Worm (Caenorhabditis elegans): ENCODE measurements around the gene C25D7.16.

The C25D7.16 gene

ce11 chrV:15071015-15071810 lies 15.2 kb downstream of the C25D7.16 start, which contains the start of gene unc-76 (continued):
- TF ChIP-seq rbr-2 (tag; optimal IDR thresholded peaks at IDR 0.05) (peak; percentile 92), lin-15B (tag; optimal IDR thresholded peaks at IDR 0.05) (no peak), spr-1 (tag; optimal IDR thresholded peaks at IDR 0.05) (no peak), mes-2 (tag; optimal IDR thresholded peaks at IDR 0.05; ENCODE audit: poor library complexity, severe bottlenecking) (peak; percentile 48), ceh-20 (GFP tag; IDR thresholded peaks at IDR 0.05) (peak; percentile 55), nhr-11 (tag; optimal IDR thresholded peaks at IDR 0.05) (peak; percentile 72), madf-5 (GFP tag; IDR thresholded peaks at IDR 0.05) (no peak), arid-1 (GFP tag; conservative IDR thresholded peaks at IDR 0.05) (0 out of 2 replicates have a peak, but pooled peaks have one; percentile 32), hlh-30 (tag; optimal IDR thresholded peaks at IDR 0.05; ENCODE audit: insufficient read depth) (peak; percentile 48)

ce11 chrV:15072738-15073137 lies 16.8 kb downstream of the C25D7.16 start:
- TF ChIP-seq aha-1 (tag), result peak; percentile 71
- no peak for TF ChIP-seq zip-2 (tag; optimal IDR thresholded peaks at IDR 0.05)

- TF ChIP-seq lin-29 (GFP tag; IDR thresholded peaks at IDR 0.05) (no peak), spr-1 (tag; optimal IDR thresholded peaks at IDR 0.05) (no peak), rbr-2 (tag; optimal IDR thresholded peaks at IDR 0.05) (peak; percentile 43), D1046.2 (GFP tag; IDR thresholded peaks at IDR 0.05) (no peak), fkh-10 (GFP tag; optimal IDR thresholded peaks at IDR 0.05) (peak; percentile 82), snpc-4 (tag; optimal IDR thresholded peaks at IDR 0.05) (no peak), aha-1 (tag) (peak; percentile 80), lsy-2 (tag; optimal IDR thresholded peaks at IDR 0.05) (peak in 1 of 2 experiments; percentile 32), unc-62 (GFP tag; optimal IDR thresholded peaks at IDR 0.05 in 1 of 2) (peak in 1 of 2 experiments; percentile 25), unc-62 (tag; optimal IDR thresholded peaks at IDR 0.05) (no peak), hmg-1.1 (GFP tag; IDR thresholded peaks at IDR 0.05) (peak; percentile 65), snpc-1.2 (GFP tag; IDR thresholded peaks at IDR 0.05) (no peak), lin-13 (GFP tag; optimal IDR thresholded peaks at IDR 0.05) (no peak), nhr-48 (tag; optimal IDR thresholded peaks at IDR 0.05) (no peak), F44E2.7 (GFP tag; IDR thresholded peaks at IDR 0.05) (no peak), pha-4 (GFP tag; IDR thresholded peaks at IDR 0.05) (no peak), pha-4 (tag; optimal IDR thresholded peaks at IDR 0.05) (no peak), F49E8.2 (tag; optimal IDR thresholded peaks at IDR 0.05; ENCODE audit: borderline replicate concordance) (no peak), ceh-28 (tag; optimal IDR thresholded peaks at IDR 0.05) (peak; percentile 35), mes-2 (tag; optimal IDR thresholded peaks at IDR 0.05; ENCODE audit: poor library complexity, severe bottlenecking) (peak; percentile 10), attf-4 (tag; optimal IDR thresholded peaks at IDR 0.05) (no peak)
Observed at ce11 chrV:15074907-15075306, 18.9 kb downstream of the C25D7.16 start.

DNA sequence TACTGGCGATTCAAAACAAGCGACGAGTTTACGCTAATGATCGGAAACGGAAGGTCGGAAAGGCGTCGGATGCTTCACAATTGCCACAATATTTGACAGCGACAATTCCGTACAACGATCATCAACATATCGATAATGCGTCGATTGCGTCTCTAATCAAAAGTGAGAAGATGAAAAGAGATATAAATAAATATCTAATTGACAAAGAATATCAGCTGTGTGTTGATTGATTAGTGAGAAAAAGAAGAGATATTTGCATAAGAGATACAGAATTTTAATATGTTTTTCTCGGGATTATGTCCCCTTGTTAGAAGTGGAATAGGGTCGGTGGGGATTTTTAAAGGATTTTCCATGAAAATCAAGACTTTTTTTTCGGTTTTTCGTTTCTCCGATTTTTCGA lies 22.6 kb downstream of the C25D7.16 start:
- no peak for TF ChIP-seq fos-1 (tag; optimal IDR thresholded peaks at IDR 0.05)
- no peak for TF ChIP-seq lin-39 (tag; optimal IDR thresholded peaks at IDR 0.05)
- no peak for TF ChIP-seq lsy-2 (tag; optimal IDR thresholded peaks at IDR 0.05)
- no peak for TF ChIP-seq ama-1 (optimal IDR thresholded peaks at IDR 0.05)
- TF ChIP-seq ztf-11 (tag; optimal IDR thresholded peaks at IDR 0.05), result no peak
- no peak for TF ChIP-seq unc-130 (GFP tag; optimal IDR thresholded peaks at IDR 0.05)
- TF ChIP-seq vab-7 (GFP tag; IDR thresholded peaks at IDR 0.05), result no peak
- no peak for TF ChIP-seq mxl-3 (GFP tag; optimal IDR thresholded peaks at IDR 0.05)
- no peak for TF ChIP-seq spr-1 (tag; optimal IDR thresholded peaks at IDR 0.05)
- no peak for TF ChIP-seq egl-43 (GFP tag; IDR thresholded peaks at IDR 0.05)
- TF ChIP-seq gei-8 (GFP tag; optimal IDR thresholded peaks at IDR 0.05), result no peak
- no peak for TF ChIP-seq mdl-1 (tag; optimal IDR thresholded peaks at IDR 0.05)
